Worm (Caenorhabditis elegans): ENCODE data around the gene gstk-2.

The gstk-2 gene

ce11 chrIV:7240564-7240963 is 1.5 kb downstream of the gstk-2 start:
- TF ChIP-seq pqm-1 (tag; optimal IDR thresholded peaks at IDR 0.05), result no peak
- TF ChIP-seq isw-1 (GFP tag; IDR thresholded peaks at IDR 0.05), result no peak
- no peak for TF ChIP-seq irx-1 (tag; optimal IDR thresholded peaks at IDR 0.05)
- TF ChIP-seq lin-39 (tag; optimal IDR thresholded peaks at IDR 0.05), result no peak
- TF ChIP-seq ceh-8 (GFP tag; optimal IDR thresholded peaks at IDR 0.05), result no peak
- no peak for TF ChIP-seq lsy-2 (tag; optimal IDR thresholded peaks at IDR 0.05)
- TF ChIP-seq lin-35 (GFP tag; optimal IDR thresholded peaks at IDR 0.05), result no peak
- TF ChIP-seq egl-27 (tag; optimal IDR thresholded peaks at IDR 0.05), result no peak

- TF ChIP-seq nhr-85 (tag) (no peak), elt-2 (tag; optimal IDR thresholded peaks at IDR 0.05) (peak; percentile 4)
Measured at ce11 chrIV:7237668-7238214, 4.3 kb downstream of the gstk-2 start, which contains the start of gene elo-3. TSS of gene elo-3 (plus strand) at chrIV:7237718.

- peak; percentile 66 for TF ChIP-seq blmp-1 (tag; optimal IDR thresholded peaks at IDR 0.05)
- no peak for TF ChIP-seq efl-3 (GFP tag; optimal IDR thresholded peaks at IDR 0.05)
- TF ChIP-seq lsy-2 (tag; optimal IDR thresholded peaks at IDR 0.05), result peak in 1 of 2 experiments; percentile 23
Measured at ce11 chrIV:7236248-7236772, 5.8 kb downstream of the gstk-2 start.

ce11 chrIV:7235382-7235917 is 6.6 kb downstream of the gstk-2 start:
- TF ChIP-seq vab-15 (tag; optimal IDR thresholded peaks at IDR 0.05) (no peak), ceh-63 (GFP tag; optimal IDR thresholded peaks at IDR 0.05) (no peak), egl-13 (tag; optimal IDR thresholded peaks at IDR 0.05) (peak; percentile 48), efl-1 (optimal IDR thresholded peaks at IDR 0.05) (peak; percentile 39 to 53), efl-1 (GFP tag; optimal IDR thresholded peaks at IDR 0.05 in 1 of 2) (peak; percentile 2 to 83), mab-9 (GFP tag; IDR thresholded peaks at IDR 0.05) (0 out of 2 replicates have a peak, but pooled peaks have one; percentile 50), elt-3 (tag; optimal IDR thresholded peaks at IDR 0.05) (peak in 2 of 6 experiments; percentile 67 to 79), nhr-19 (GFP tag; conservative IDR thresholded peaks at IDR 0.05) (peak; percentile 51), jun-1 (tag; optimal IDR thresholded peaks at IDR 0.05) (peak; percentile 36), dpl-1 (GFP tag; optimal IDR thresholded peaks at IDR 0.05) (peak; percentile 15 to 37 (median 18)), lin-14 (GFP tag; optimal IDR thresholded peaks at IDR 0.05) (peak; percentile 90), ceh-82 (tag; optimal IDR thresholded peaks at IDR 0.05) (peak in 2 of 3 experiments; percentile 35 to 68), mdl-1 (tag; optimal IDR thresholded peaks at IDR 0.05) (peak in 1 of 2 experiments; percentile 47), unc-130 (tag; optimal IDR thresholded peaks at IDR 0.05) (peak; percentile 0), nhr-71 (tag; optimal IDR thresholded peaks at IDR 0.05) (peak; percentile 81), aly-2 (tag; optimal IDR thresholded peaks at IDR 0.05) (peak; percentile 0), nhr-77 (tag; optimal IDR thresholded peaks at IDR 0.05) (peak; percentile 55), snu-23 (GFP tag; optimal IDR thresholded peaks at IDR 0.05) (peak; percentile 70), lsy-2 (tag; optimal IDR thresholded peaks at IDR 0.05) (peak; percentile 47 to 65), snpc-4 (tag; optimal IDR thresholded peaks at IDR 0.05) (no peak), fkh-4 (tag; optimal IDR thresholded peaks at IDR 0.05; ENCODE audit: borderline replicate concordance) (no peak), egl-27 (tag; optimal IDR thresholded peaks at IDR 0.05) (peak in 1 of 2 experiments; percentile 15), fos-1 (tag; optimal IDR thresholded peaks at IDR 0.05) (no peak), lin-35 (GFP tag; optimal IDR thresholded peaks at IDR 0.05) (peak; percentile 35 to 36), mep-1 (tag; optimal IDR thresholded peaks at IDR 0.05) (peak; percentile 55), rnt-1 (tag; optimal IDR thresholded peaks at IDR 0.05) (peak; percentile 76), blmp-1 (tag; optimal IDR thresholded peaks at IDR 0.05) (peak; percentile 56), nhr-76 (tag; optimal IDR thresholded peaks at IDR 0.05) (no peak), irx-1 (tag; optimal IDR thresholded peaks at IDR 0.05) (peak; percentile 49), C16A3.4 (tag; optimal IDR thresholded peaks at IDR 0.05) (no peak), fkh-8 (tag; optimal IDR thresholded peaks at IDR 0.05) (peak; percentile 75), swsn-7 (tag; optimal IDR thresholded peaks at IDR 0.05) (peak; percentile 46), hpl-2 (GFP tag; optimal IDR thresholded peaks at IDR 0.05) (no peak), nhr-47 (tag; optimal IDR thresholded peaks at IDR 0.05) (peak; percentile 57), nhr-85 (tag) (peak; percentile 73), xbp-1 (tag; optimal IDR thresholded peaks at IDR 0.05) (peak; percentile 17), elt-2 (tag; optimal IDR thresholded peaks at IDR 0.05) (peak; percentile 85), unc-86 (tag; optimal IDR thresholded peaks at IDR 0.05) (peak; percentile 7), dsc-1 (tag; optimal IDR thresholded peaks at IDR 0.05) (peak; percentile 53)
